Worm (Caenorhabditis elegans) whole organism, mixed stage, embryonic: ENCODE measurements around the gene cutl-26.

Experiments
- blmp-1 ChIP-seq: fragments of 150-350 bp; optimal IDR thresholded peaks from 2 replicates; lab custom pipeline; 2014; ENCODE audit warnings: missing biosample characterization, missing genetic modification characterization
- ceh-83 ChIP-seq: fragments of 200-800 bp; sonication (Bioruptor generic); optimal IDR thresholded peaks from 2 replicates; lab custom pipeline; 2018; ENCODE audit warnings: mild to moderate bottlenecking, missing genetic modification characterization, missing compliant biosample characterization
- ces-1 ChIP-seq: fragments of 150-350 bp; optimal IDR thresholded peaks from 2 replicates; lab custom pipeline; 2014; ENCODE audit warnings: missing biosample characterization, missing genetic modification reagents, missing genetic modification characterization
- elt-1 ChIP-seq: sonication (generic microtip); optimal IDR thresholded peaks from 2 replicates; lab custom pipeline; 2017; ENCODE audit warnings: missing genetic modification characterization, mild to moderate bottlenecking, missing compliant biosample characterization, antibody characterized with exemption, moderate library complexity, borderline replicate concordance; ENCODE audit not compliant: insufficient read depth
- flh-1 ChIP-seq: fragments of 200-800 bp; sonication (Bioruptor generic); optimal IDR thresholded peaks from 2 replicates; lab custom pipeline; 2018; ENCODE audit warnings: mild to moderate bottlenecking, missing genetic modification characterization, moderate library complexity, missing compliant biosample characterization
- nhr-2 ChIP-seq: fragments of 150-350 bp; optimal IDR thresholded peaks from 2 replicates; lab custom pipeline; 2014; ENCODE audit warnings: missing biosample characterization, missing genetic modification characterization
- nhr-237 ChIP-seq: fragments of 150-350 bp; optimal IDR thresholded peaks from 2 replicates; lab custom pipeline; 2014; ENCODE audit warnings: missing biosample characterization, missing genetic modification characterization
- nhr-76 ChIP-seq: sonication (generic microtip); optimal IDR thresholded peaks from 2 replicates; lab custom pipeline; 2017; ENCODE audit warnings: missing biosample characterization, missing genetic modification characterization
- pha-4 ChIP-seq: fragments of 150-350 bp; optimal IDR thresholded peaks from 2 replicates; lab custom pipeline; 2018; ENCODE audit warnings: missing biosample characterization, missing genetic modification reagents, missing genetic modification characterization
- snpc-4 ChIP-seq: fragments of 150-350 bp; optimal IDR thresholded peaks from 2 replicates; lab custom pipeline; 2014; ENCODE audit warnings: missing biosample characterization, missing genetic modification characterization
- unc-62 ChIP-seq: fragments of 150-350 bp; optimal IDR thresholded peaks from 2 replicates; lab custom pipeline; 2014; ENCODE audit warnings: missing biosample characterization, missing genetic modification reagents, missing genetic modification characterization

ce11 chrIV:749557-749956, 42.0 kb upstream of the cutl-26 start:
- TF ChIP-seq flh-1 (GFP tag; lab: Kevin White, UChicago) (no peak), nhr-76 (tag; lab: Kevin White, UChicago) (no peak), pha-4 (tag; lab: Kevin White, UChicago) (no peak), ces-1 (GFP tag; lab: Kevin White, UChicago) (no peak), ceh-83 (GFP tag; lab: Kevin White, UChicago) (no peak), elt-1 (tag; lab: Kevin White, UChicago) (no peak), nhr-2 (tag; lab: Kevin White, UChicago) (no peak), blmp-1 (tag; lab: Kevin White, UChicago) (no peak), nhr-237 (tag; lab: Kevin White, UChicago) (no peak), unc-62 (GFP tag; lab: Kevin White, UChicago) (no peak), snpc-4 (tag; lab: Kevin White, UChicago) (no peak)
